Worm (Caenorhabditis elegans) whole organism, young adult: ENCODE data around the gene ZC155.4.

Source experiments
- C06A6.2 ChIP-seq: fragments of 200-800 bp; sonication (Bioruptor generic); conservative IDR thresholded peaks from 2 replicates; pipeline ENCODE4 v1.3.6; 2022; ENCODE audit warnings: missing genetic modification characterization, missing compliant biosample characterization
- F23B12.7 ChIP-seq: sonication (generic microtip); optimal IDR thresholded peaks from 2 replicates; lab custom pipeline; 2017; ENCODE audit warnings: missing genetic modification characterization, mild to moderate bottlenecking, missing compliant biosample characterization, antibody characterized with exemption, moderate library complexity; ENCODE audit not compliant: insufficient read depth
- F33H1.4 ChIP-seq: fragments of 200-800 bp; sonication (Bioruptor generic); IDR thresholded peaks from 2 replicates; pipeline ENCODE4 v1.3.6; 2022; ENCODE audit warnings: missing genetic modification reagents, missing genetic modification characterization, missing compliant biosample characterization
- F37B4.10 ChIP-seq: fragments of 200-800 bp; sonication (Bioruptor generic); IDR thresholded peaks from 2 replicates; pipeline ENCODE4 v1.3.6; 2022; ENCODE audit warnings: missing genetic modification characterization, missing compliant biosample characterization
- F52B5.7 ChIP-seq: sonication (generic microtip); optimal IDR thresholded peaks from 2 replicates; lab custom pipeline; 2016; ENCODE audit warnings: mild to moderate bottlenecking, missing genetic modification characterization, missing compliant biosample characterization
- F57C9.4 ChIP-seq: sonication (generic microtip); optimal IDR thresholded peaks from 2 replicates; lab custom pipeline; 2017; ENCODE audit warnings: mild to moderate bottlenecking, missing genetic modification characterization, missing compliant biosample characterization
- T07F8.4 ChIP-seq: sonication (generic microtip); optimal IDR thresholded peaks from 2 replicates; lab custom pipeline; 2016; ENCODE audit warnings: mild to moderate bottlenecking, missing genetic modification characterization, moderate library complexity, missing compliant biosample characterization
- Y53G8AR.9 ChIP-seq: fragments of 200-800 bp; sonication (Bioruptor generic); conservative IDR thresholded peaks from 2 replicates; pipeline ENCODE4 v1.3.6; 2022; ENCODE audit warnings: missing genetic modification reagents, missing genetic modification characterization, missing compliant biosample characterization
- Y79H2A.3 ChIP-seq: fragments of 200-800 bp; sonication (Bioruptor generic); conservative IDR thresholded peaks from 2 replicates; pipeline ENCODE4 v1.3.6; 2022; ENCODE audit warnings: missing genetic modification reagents, missing genetic modification characterization, missing compliant biosample characterization
- ZK185.1 ChIP-seq: sonication (generic microtip); optimal IDR thresholded peaks from 2 replicates; lab custom pipeline; 2016; ENCODE audit warnings: mild to moderate bottlenecking, missing genetic modification characterization, missing compliant biosample characterization; ENCODE audit not compliant: poor library complexity, severe bottlenecking
- ama-1 ChIP-seq, 3 experiments: fragments of 150-350 bp in 1 of 3; sonication (generic microtip) in 2 of 3; optimal IDR thresholded peaks; 2 replicates each; lab custom pipeline; 2014 to 2018; ENCODE audit warnings: missing biosample characterization in 2 of 3, missing genetic modification characterization in 2 of 3, missing genetic modification reagents in 2 of 3
- attf-3 ChIP-seq: fragments of 200-800 bp; sonication (Bioruptor generic); conservative IDR thresholded peaks from 2 replicates; pipeline ENCODE4 v1.3.6; 2022; ENCODE audit warnings: missing genetic modification reagents, missing genetic modification characterization, missing compliant biosample characterization
- bed-2 ChIP-seq: fragments of 200-800 bp; sonication (Bioruptor generic); IDR thresholded peaks from 2 replicates; pipeline ENCODE4 v1.3.6; 2022; ENCODE audit warnings: missing genetic modification reagents, missing genetic modification characterization, missing compliant biosample characterization
- ceh-27 ChIP-seq: fragments of 200-800 bp; sonication (Bioruptor generic); optimal IDR thresholded peaks from 2 replicates; lab custom pipeline; 2018; ENCODE audit warnings: mild to moderate bottlenecking, missing genetic modification characterization, moderate library complexity, missing compliant biosample characterization
- ceh-58 ChIP-seq: fragments of 200-800 bp; sonication (Bioruptor generic); IDR thresholded peaks from 2 replicates; pipeline ENCODE4 v1.3.6; 2022; ENCODE audit warnings: missing genetic modification characterization, missing compliant biosample characterization
- dpff-1 ChIP-seq: sonication (generic microtip); optimal IDR thresholded peaks from 2 replicates; lab custom pipeline; 2017; ENCODE audit warnings: mild to moderate bottlenecking, missing genetic modification characterization, missing compliant biosample characterization
- egl-44 ChIP-seq: fragments of 200-800 bp; sonication (Bioruptor generic); IDR thresholded peaks from 2 replicates; pipeline ENCODE4 v1.3.6; 2022; ENCODE audit warnings: missing genetic modification reagents, missing genetic modification characterization, missing compliant biosample characterization
- him-1 ChIP-seq: sonication (generic microtip); optimal IDR thresholded peaks from 2 replicates; lab custom pipeline; 2016; ENCODE audit warnings: missing genotype, missing genetic modification reagents, missing genetic modification characterization, missing compliant biosample characterization
- hlh-12 ChIP-seq: sonication (generic microtip); optimal IDR thresholded peaks from 2 replicates; lab custom pipeline; 2016; ENCODE audit warnings: missing genetic modification characterization, missing compliant biosample characterization
- hmg-1.2 ChIP-seq: fragments of 200-800 bp; sonication (Bioruptor generic); IDR thresholded peaks from 2 replicates; pipeline ENCODE4 v1.3.6; 2022; ENCODE audit warnings: missing genetic modification reagents, missing genetic modification characterization, missing compliant biosample characterization
- hsf-1 ChIP-seq: fragments of 200-800 bp; sonication (Bioruptor generic); IDR thresholded peaks from 2 replicates; pipeline ENCODE4 v1.3.6; 2022; ENCODE audit warnings: missing genetic modification reagents, missing genetic modification characterization, missing compliant biosample characterization
- lin-54 ChIP-seq: fragments of 200-800 bp; sonication (Bioruptor generic); optimal IDR thresholded peaks from 2 replicates; lab custom pipeline; 2018; ENCODE audit warnings: mild to moderate bottlenecking, missing genetic modification characterization, missing compliant biosample characterization
- madf-10 ChIP-seq: sonication (generic microtip); optimal IDR thresholded peaks from 2 replicates; lab custom pipeline; 2016; ENCODE audit warnings: mild to moderate bottlenecking, missing genetic modification characterization, missing compliant biosample characterization
- madf-3 ChIP-seq: fragments of 200-800 bp; sonication (Bioruptor generic); IDR thresholded peaks from 2 replicates; pipeline ENCODE4 v1.3.6; 2022; ENCODE audit warnings: missing genetic modification reagents, missing genetic modification characterization, missing compliant biosample characterization
- mcd-1 ChIP-seq: fragments of 200-800 bp; sonication (Bioruptor generic); IDR thresholded peaks from 2 replicates; pipeline ENCODE4 v1.3.6; 2022; ENCODE audit warnings: missing genetic modification reagents, missing genetic modification characterization, missing compliant biosample characterization
- mel-28 ChIP-seq: sonication (generic microtip); optimal IDR thresholded peaks from 2 replicates; lab custom pipeline; 2016; ENCODE audit warnings: borderline replicate concordance, mild to moderate bottlenecking, missing genetic modification characterization, missing compliant biosample characterization
- nhr-179 ChIP-seq: sonication (generic microtip); optimal IDR thresholded peaks from 2 replicates; lab custom pipeline; 2016; ENCODE audit warnings: mild to moderate bottlenecking, missing genetic modification characterization, missing compliant biosample characterization
- nhr-27 ChIP-seq: fragments of 200-800 bp; sonication (Bioruptor generic); optimal IDR thresholded peaks from 2 replicates; lab custom pipeline; 2018; ENCODE audit warnings: mild to moderate bottlenecking, missing genetic modification characterization, moderate library complexity, missing compliant biosample characterization
- sea-2 ChIP-seq: fragments of 200-800 bp; sonication (Bioruptor generic); IDR thresholded peaks from 2 replicates; pipeline ENCODE4 v1.3.6; 2022; ENCODE audit warnings: missing genetic modification characterization, missing compliant biosample characterization
- snpc-1.1 ChIP-seq: sonication (generic microtip); optimal IDR thresholded peaks from 2 replicates; lab custom pipeline; 2017; ENCODE audit warnings: missing genetic modification characterization, mild to moderate bottlenecking, missing compliant biosample characterization, antibody characterized with exemption, moderate library complexity, missing genotype, missing genetic modification reagents; ENCODE audit not compliant: insufficient read depth
- snpc-1.3 ChIP-seq: sonication (generic microtip); optimal IDR thresholded peaks from 2 replicates; lab custom pipeline; 2017; ENCODE audit warnings: missing genetic modification characterization, mild to moderate bottlenecking, missing compliant biosample characterization, antibody characterized with exemption, moderate library complexity, missing genotype, missing genetic modification reagents; ENCODE audit not compliant: insufficient read depth
- somi-1 ChIP-seq: fragments of 200-800 bp; sonication (Bioruptor generic); optimal IDR thresholded peaks from 2 replicates; lab custom pipeline; 2018; ENCODE audit warnings: mild to moderate bottlenecking, missing genetic modification characterization, missing compliant biosample characterization
- tlf-1 ChIP-seq: fragments of 200-800 bp; sonication (Bioruptor generic); optimal IDR thresholded peaks from 2 replicates; lab custom pipeline; 2018; ENCODE audit warnings: mild to moderate bottlenecking, missing genetic modification characterization, missing compliant biosample characterization
- unc-62 ChIP-seq: fragments of 150-350 bp; optimal IDR thresholded peaks from 2 replicates; lab custom pipeline; 2014; ENCODE audit warnings: missing biosample characterization, missing genetic modification reagents, missing genetic modification characterization
- zfh-2 ChIP-seq: fragments of 200-800 bp; sonication (Bioruptor generic); conservative IDR thresholded peaks from 2 replicates; pipeline ENCODE4 v1.3.6; 2022; ENCODE audit warnings: missing genetic modification reagents, missing genetic modification characterization, missing compliant biosample characterization
- zim-3 ChIP-seq: sonication (generic microtip); optimal IDR thresholded peaks from 2 replicates; lab custom pipeline; 2017; ENCODE audit warnings: mild to moderate bottlenecking, missing genetic modification characterization, moderate library complexity, missing compliant biosample characterization
- ztf-18 ChIP-seq: sonication (generic microtip); optimal IDR thresholded peaks from 2 replicates; lab custom pipeline; 2016; ENCODE audit warnings: missing genotype, mild to moderate bottlenecking, missing genetic modification characterization, missing compliant biosample characterization
- ztf-25 ChIP-seq: fragments of 200-800 bp; sonication (Bioruptor generic); IDR thresholded peaks from 2 replicates; pipeline ENCODE4 v1.3.6; 2022; ENCODE audit warnings: missing genetic modification reagents, missing genetic modification characterization, missing compliant biosample characterization

Gene ZC155.4

ce11 chrIII:5230415-5230814, 15.1 kb upstream of the ZC155.4 start, which contains the start of gene prmt-5 (continued):
- TF ChIP-seq attf-3 (GFP tag; lab: Robert Waterston, UW): no peak
- TF ChIP-seq snpc-1.1 (tag; lab: Kevin White, UChicago): peak; percentile 29
- TF ChIP-seq zim-3 (tag; lab: Kevin White, UChicago): peak; percentile 91
- peak; percentile 73 for TF ChIP-seq nhr-27 (tag; lab: Kevin White, UChicago)
- no peak for TF ChIP-seq F23B12.7 (tag; lab: Kevin White, UChicago)
- TF ChIP-seq hlh-12 (tag; lab: Kevin White, UChicago): no peak
- TF ChIP-seq F33H1.4 (GFP tag; lab: Robert Waterston, UW): peak; percentile 27; the same call in 1 of the 2 replicates
- no peak for TF ChIP-seq unc-62
- no peak for TF ChIP-seq mel-28 (tag; lab: Kevin White, UChicago)
- peak; percentile 40 for TF ChIP-seq ztf-18 (tag; lab: Kevin White, UChicago)
- TF ChIP-seq F57C9.4 (tag; lab: Kevin White, UChicago): peak; percentile 96
- TF ChIP-seq madf-10 (tag; lab: Kevin White, UChicago): peak; percentile 48
- peak; percentile 3 for TF ChIP-seq him-1 (tag; lab: Kevin White, UChicago)
- peak; percentile 80; the same call in 1 of the 2 replicates for TF ChIP-seq madf-3 (GFP tag; lab: Robert Waterston, UW)
- peak; percentile 68 for TF ChIP-seq lin-54 (GFP tag; lab: Kevin White, UChicago)

DNA sequence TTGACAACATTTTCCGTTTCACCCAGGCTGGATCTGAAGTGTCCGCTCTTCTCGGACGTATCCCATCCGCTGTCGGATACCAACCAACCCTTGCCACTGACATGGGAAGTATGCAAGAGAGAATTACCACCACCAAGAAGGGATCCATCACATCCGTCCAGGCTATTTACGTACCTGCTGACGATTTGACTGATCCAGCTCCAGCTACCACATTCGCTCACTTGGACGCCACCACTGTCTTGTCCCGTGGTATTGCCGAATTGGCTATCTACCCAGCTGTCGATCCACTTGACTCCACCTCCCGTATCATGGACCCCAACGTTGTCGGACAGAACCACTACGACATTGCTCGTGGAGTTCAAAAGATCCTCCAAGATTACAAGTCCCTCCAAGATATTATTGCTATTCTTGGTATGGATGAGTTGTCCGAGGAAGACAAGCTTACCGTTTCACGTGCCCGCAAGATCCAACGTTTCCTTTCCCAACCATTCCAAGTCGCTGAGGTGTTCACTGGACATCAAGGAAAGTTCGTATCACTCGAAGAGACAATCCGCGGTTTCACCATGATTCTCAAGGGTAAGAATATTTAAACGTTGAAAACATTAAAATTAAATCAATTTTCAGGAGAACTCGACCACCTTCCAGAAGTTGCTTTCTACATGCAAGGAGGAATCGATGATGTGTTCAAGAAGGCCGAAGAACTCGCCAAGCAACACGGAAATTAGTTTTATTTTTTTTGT, 14.4 kb upstream of the ZC155.4 start:
- no peak for TF ChIP-seq ceh-27 (GFP tag; lab: Kevin White, UChicago)
- no peak for TF ChIP-seq egl-44 (GFP tag; lab: Robert Waterston, UW)
- TF ChIP-seq Y79H2A.3 (GFP tag; lab: Robert Waterston, UW): no peak
- TF ChIP-seq ceh-58 (GFP tag; lab: Robert Waterston, UW): 0 out of 2 replicates have a peak, but pooled peaks have one; percentile 60
- TF ChIP-seq C06A6.2 (GFP tag; lab: Robert Waterston, UW): no peak
- TF ChIP-seq zfh-2 (GFP tag; lab: Robert Waterston, UW): no peak
- no peak for TF ChIP-seq somi-1 (GFP tag; lab: Kevin White, UChicago)
- peak; percentile 4 for TF ChIP-seq ZK185.1 (tag; lab: Kevin White, UChicago)
- TF ChIP-seq Y53G8AR.9: peak; percentile 34; the same call in 1 of the 2 replicates
- no peak for TF ChIP-seq dpff-1 (tag; lab: Kevin White, UChicago)
- TF ChIP-seq F57C9.4 (tag; lab: Kevin White, UChicago): no peak
- 0 out of 2 replicates have a peak, but pooled peaks have one; percentile 28 for TF ChIP-seq madf-3 (GFP tag; lab: Robert Waterston, UW)
- 0 out of 2 replicates have a peak, but pooled peaks have one; percentile 27 for TF ChIP-seq F37B4.10
- TF ChIP-seq bed-2 (GFP tag; lab: Robert Waterston, UW): no peak

ce11 chrIII:5228839-5229238, 13.6 kb upstream of the ZC155.4 start:
- no peak for TF ChIP-seq hsf-1 (GFP tag; lab: Robert Waterston, UW)
- TF ChIP-seq sea-2: no peak
- TF ChIP-seq mcd-1: no peak
- no peak for TF ChIP-seq T07F8.4 (tag; lab: Kevin White, UChicago)
- no peak for TF ChIP-seq F52B5.7
- no peak for TF ChIP-seq ztf-25 (GFP tag; lab: Robert Waterston, UW)
- TF ChIP-seq hmg-1.2 (GFP tag; lab: Robert Waterston, UW): no peak
- no peak for TF ChIP-seq snpc-1.1 (tag; lab: Kevin White, UChicago)
- TF ChIP-seq zfh-2 (GFP tag; lab: Robert Waterston, UW): no peak
- no peak for TF ChIP-seq nhr-179 (tag; lab: Kevin White, UChicago)
- no peak for TF ChIP-seq tlf-1 (GFP tag; lab: Kevin White, UChicago)
- TF ChIP-seq somi-1 (GFP tag; lab: Kevin White, UChicago): no peak
- TF ChIP-seq snpc-1.3 (tag; lab: Kevin White, UChicago): no peak
- TF ChIP-seq ama-1 (optimal IDR thresholded peaks at IDR 0.05; lab: Kevin White, UChicago): no peak
- no peak for TF ChIP-seq ama-1 (GFP tag; optimal IDR thresholded peaks at IDR 0.05; lab: Kevin White, UChicago)
- TF ChIP-seq, all 124 proteins: peak for 0
